Worm (Caenorhabditis elegans) whole organism, L4 larva: ENCODE measurements around the gene C44C10.3.
A peak's percentile ranks its signal among the peaks of the same experiment; 100 is the strongest.

Experiments used
- F10B5.3 ChIP-seq: sonication (generic microtip); optimal IDR thresholded peaks from 2 replicates; lab custom pipeline; 2016; ENCODE audit warnings: mild to moderate bottlenecking, missing genetic modification characterization, missing compliant biosample characterization
- F26F4.8 ChIP-seq: fragments of 200-800 bp; sonication (Bioruptor generic); conservative IDR thresholded peaks from 2 replicates; pipeline ENCODE4 v1.3.6; 2022; ENCODE audit warnings: missing genetic modification characterization, missing compliant biosample characterization
- F49E8.2 ChIP-seq: sonication (generic microtip); optimal IDR thresholded peaks from 2 replicates; lab custom pipeline; 2016; ENCODE audit warnings: missing compliant biosample characterization, mild to moderate bottlenecking, missing genetic modification characterization, borderline replicate concordance
- R02D3.7 ChIP-seq: fragments of 150-350 bp; sonication (generic microtip); optimal IDR thresholded peaks from 3 replicates; lab custom pipeline; 2014; ENCODE audit warnings: missing biosample characterization, missing genetic modification characterization
- T20F7.1 ChIP-seq: fragments of 200-800 bp; sonication (Bioruptor generic); optimal IDR thresholded peaks from 2 replicates; lab custom pipeline; 2018; ENCODE audit warnings: mild to moderate bottlenecking, missing genetic modification characterization, missing compliant biosample characterization
- T26A8.4 ChIP-seq: fragments of 200-800 bp; sonication (Bioruptor generic); IDR thresholded peaks from 2 replicates; pipeline ENCODE4 v1.3.6; 2022; ENCODE audit warnings: missing genetic modification characterization, missing compliant biosample characterization
- Y105C5A.15 ChIP-seq: fragments of 200-800 bp; sonication (Bioruptor generic); IDR thresholded peaks from 2 replicates; pipeline ENCODE4 v1.3.6; 2022; ENCODE audit warnings: missing genetic modification characterization, missing compliant biosample characterization
- Y5F2A.4 ChIP-seq: fragments of 200-800 bp; sonication (Bioruptor generic); optimal IDR thresholded peaks from 2 replicates; lab custom pipeline; 2018; ENCODE audit warnings: mild to moderate bottlenecking, missing genetic modification characterization, missing compliant biosample characterization
- Y75B8A.6 ChIP-seq: fragments of 200-800 bp; sonication (Bioruptor generic); IDR thresholded peaks from 2 replicates; pipeline ENCODE4 v1.3.6; 2022; ENCODE audit warnings: missing genetic modification reagents, missing genetic modification characterization, missing compliant biosample characterization
- arid-1 ChIP-seq: fragments of 200-800 bp; sonication (Bioruptor generic); conservative IDR thresholded peaks from 2 replicates; pipeline ENCODE4 v1.3.6; 2022; ENCODE audit warnings: missing genetic modification reagents, missing genetic modification characterization, missing compliant biosample characterization
- ceh-20 ChIP-seq: fragments of 200-800 bp; sonication (Bioruptor generic); IDR thresholded peaks from 2 replicates; pipeline ENCODE4 v1.3.6; 2022; ENCODE audit warnings: missing genetic modification reagents, missing genetic modification characterization, missing compliant biosample characterization
- ceh-32 ChIP-seq: sonication (generic microtip); optimal IDR thresholded peaks from 2 replicates; lab custom pipeline; 2016; ENCODE audit warnings: mild to moderate bottlenecking, missing genetic modification characterization, missing compliant biosample characterization; ENCODE audit not compliant: poor library complexity
- ceh-44 ChIP-seq: fragments of 200-800 bp; sonication (Bioruptor generic); IDR thresholded peaks from 2 replicates; pipeline ENCODE4 v1.3.6; 2022; ENCODE audit warnings: missing genetic modification reagents, missing genetic modification characterization, missing compliant biosample characterization
- cey-2 ChIP-seq: sonication (generic microtip); optimal IDR thresholded peaks from 3 replicates; lab custom pipeline; 2017; ENCODE audit warnings: missing genetic modification characterization, mild to moderate bottlenecking, missing compliant biosample characterization, antibody characterized with exemption, borderline replicate concordance; ENCODE audit not compliant: insufficient read depth
- ctbp-1 ChIP-seq: fragments of 200-800 bp; sonication (Bioruptor generic); IDR thresholded peaks from 2 replicates; pipeline ENCODE4 v1.3.6; 2022; ENCODE audit warnings: missing genetic modification reagents, missing genetic modification characterization, missing compliant biosample characterization
- daf-16 ChIP-seq, 3 experiments: sonication (generic microtip); optimal IDR thresholded peaks; 2 replicates each; lab custom pipeline; 2016 to 2017; ENCODE audit warnings: missing genetic modification characterization in 3 of 3, missing genetic modification reagents in 3 of 3, mild to moderate bottlenecking in 2 of 3, missing compliant biosample characterization in 2 of 3, missing biosample characterization in 1 of 3, moderate library complexity in 1 of 3
- daf-8 ChIP-seq: fragments of 200-800 bp; sonication (Bioruptor generic); IDR thresholded peaks from 2 replicates; pipeline ENCODE4 v1.3.6; 2022; ENCODE audit warnings: missing genetic modification characterization, missing compliant biosample characterization
- dmd-6 ChIP-seq: fragments of 200-800 bp; sonication (Bioruptor generic); IDR thresholded peaks from 2 replicates; pipeline ENCODE4 v1.3.6; 2022; ENCODE audit warnings: missing genetic modification reagents, missing genetic modification characterization, missing compliant biosample characterization
- dmd-9 ChIP-seq: fragments of 200-800 bp; sonication (Bioruptor generic); IDR thresholded peaks from 2 replicates; pipeline ENCODE4 v1.3.6; 2022; ENCODE audit warnings: missing genetic modification reagents, missing genetic modification characterization, missing compliant biosample characterization
- dve-1 ChIP-seq: sonication (generic microtip); optimal IDR thresholded peaks from 2 replicates; lab custom pipeline; 2017; ENCODE audit warnings: antibody characterized with exemption, mild to moderate bottlenecking, missing genetic modification characterization, missing compliant biosample characterization; ENCODE audit not compliant: insufficient read depth
- fos-1 ChIP-seq: fragments of 150-350 bp; optimal IDR thresholded peaks from 2 replicates; lab custom pipeline; 2014; ENCODE audit warnings: missing biosample characterization, missing genetic modification characterization
- hif-1 ChIP-seq, 2 experiments: sonication (generic microtip); optimal IDR thresholded peaks; 2 replicates each; lab custom pipeline; 2016 to 2017; ENCODE audit warnings: missing compliant biosample characterization in 2 of 2, missing genetic modification characterization in 2 of 2, missing genetic modification reagents in 2 of 2, missing genotype in 2 of 2, mild to moderate bottlenecking in 1 of 2
- hlh-11 ChIP-seq: fragments of 200-800 bp; sonication (Bioruptor generic); optimal IDR thresholded peaks from 2 replicates; lab custom pipeline; 2018; ENCODE audit warnings: mild to moderate bottlenecking, missing genetic modification characterization, missing compliant biosample characterization
- hlh-30 ChIP-seq: sonication (generic microtip); optimal IDR thresholded peaks from 2 replicates; lab custom pipeline; 2017; ENCODE audit warnings: antibody characterized with exemption, mild to moderate bottlenecking, missing genetic modification characterization, missing compliant biosample characterization; ENCODE audit not compliant: insufficient read depth
- hmg-1.1 ChIP-seq: fragments of 200-800 bp; sonication (Bioruptor generic); IDR thresholded peaks from 2 replicates; pipeline ENCODE4 v1.3.6; 2022; ENCODE audit warnings: missing genetic modification reagents, missing genetic modification characterization, missing compliant biosample characterization
- lin-1 ChIP-seq: fragments of 200-800 bp; sonication (Bioruptor generic); IDR thresholded peaks from 2 replicates; pipeline ENCODE4 v1.3.6; 2022; ENCODE audit warnings: missing genetic modification reagents, missing genetic modification characterization, missing compliant biosample characterization
- lin-38 ChIP-seq: fragments of 200-800 bp; sonication (Bioruptor generic); IDR thresholded peaks from 2 replicates; pipeline ENCODE4 v1.3.6; 2022; ENCODE audit warnings: missing genetic modification reagents, missing genetic modification characterization, missing compliant biosample characterization
- madf-9 ChIP-seq: fragments of 200-800 bp; sonication (Bioruptor generic); conservative IDR thresholded peaks from 2 replicates; pipeline ENCODE4 v1.3.6; 2022; ENCODE audit warnings: missing genetic modification reagents, missing genetic modification characterization, missing compliant biosample characterization
- mdl-1 ChIP-seq, 2 experiments: fragments of 150-350 bp in 1 of 2; sonication (generic microtip) in 1 of 2; optimal IDR thresholded peaks; 2 replicates each; lab custom pipeline; 2014 to 2017; ENCODE audit warnings: missing biosample characterization in 2 of 2, missing genetic modification characterization in 2 of 2
- mxl-3 ChIP-seq: fragments of 200-800 bp; sonication (Bioruptor generic); optimal IDR thresholded peaks from 2 replicates; lab custom pipeline; 2018; ENCODE audit warnings: mild to moderate bottlenecking, missing genetic modification characterization, missing compliant biosample characterization
- nhr-102 ChIP-seq: sonication (generic microtip); optimal IDR thresholded peaks from 2 replicates; lab custom pipeline; 2016; ENCODE audit warnings: mild to moderate bottlenecking, missing genetic modification characterization, moderate library complexity, missing compliant biosample characterization
- nhr-11 ChIP-seq: fragments of 150-350 bp; optimal IDR thresholded peaks from 2 replicates; lab custom pipeline; 2014; ENCODE audit warnings: missing biosample characterization, missing genetic modification characterization
- nhr-111 ChIP-seq: fragments of 200-800 bp; sonication (Bioruptor generic); optimal IDR thresholded peaks from 2 replicates; lab custom pipeline; 2018; ENCODE audit warnings: mild to moderate bottlenecking, missing genetic modification characterization, missing compliant biosample characterization
- nhr-28 ChIP-seq: fragments of 150-350 bp; optimal IDR thresholded peaks from 2 replicates; lab custom pipeline; 2014; ENCODE audit warnings: missing biosample characterization, missing genetic modification characterization
- nhr-48 ChIP-seq: sonication (generic microtip); optimal IDR thresholded peaks from 2 replicates; lab custom pipeline; 2016; ENCODE audit warnings: mild to moderate bottlenecking, missing genetic modification characterization, missing compliant biosample characterization
- nhr-77 ChIP-seq: fragments of 150-350 bp; optimal IDR thresholded peaks from 2 replicates; lab custom pipeline; 2014; ENCODE audit warnings: missing biosample characterization, missing genetic modification characterization
- pqm-1 ChIP-seq: sonication (generic microtip); optimal IDR thresholded peaks from 2 replicates; lab custom pipeline; 2017; ENCODE audit warnings: missing biosample characterization, missing genetic modification characterization
- set-16 ChIP-seq: fragments of 200-800 bp; sonication (Bioruptor generic); IDR thresholded peaks from 2 replicates; pipeline ENCODE4 v1.3.6; 2022; ENCODE audit warnings: missing genetic modification reagents, missing genetic modification characterization, missing compliant biosample characterization
- snpc-4 ChIP-seq: fragments of 150-350 bp; optimal IDR thresholded peaks from 2 replicates; lab custom pipeline; 2014; ENCODE audit warnings: missing biosample characterization, missing genetic modification characterization
- spr-1 ChIP-seq: sonication (generic microtip); optimal IDR thresholded peaks from 2 replicates; lab custom pipeline; 2016; ENCODE audit warnings: mild to moderate bottlenecking, missing genetic modification characterization, missing compliant biosample characterization
- tra-1 ChIP-seq: fragments of 200-800 bp; sonication (Bioruptor generic); IDR thresholded peaks from 2 replicates; pipeline ENCODE4 v1.3.6; 2022; ENCODE audit warnings: missing genetic modification reagents, missing genetic modification characterization, missing compliant biosample characterization
- unc-62 ChIP-seq, 3 experiments: fragments of 150-350 bp in 1 of 3; sonication (generic microtip); optimal IDR thresholded peaks in 2 of 3; peaks in 1 of 3; 1 replicate in 1 of 3; 2 replicates in 2 of 3; lab custom pipeline; 2014 to 2017; ENCODE audit warnings: missing biosample characterization in 3 of 3, missing genetic modification characterization in 3 of 3, missing genetic modification reagents in 3 of 3, missing genotype in 1 of 3
- vab-7 ChIP-seq: fragments of 200-800 bp; sonication (Bioruptor generic); IDR thresholded peaks from 2 replicates; pipeline ENCODE4 v1.3.6; 2022; ENCODE audit warnings: missing genetic modification reagents, missing genetic modification characterization, missing compliant biosample characterization
- zfp-3 ChIP-seq: fragments of 200-800 bp; sonication (Bioruptor generic); conservative IDR thresholded peaks from 2 replicates; pipeline ENCODE4 v1.3.6; 2022; ENCODE audit warnings: missing genetic modification reagents, missing genetic modification characterization, missing compliant biosample characterization
- zip-11 ChIP-seq: fragments of 200-800 bp; sonication (Bioruptor generic); IDR thresholded peaks from 2 replicates; pipeline ENCODE4 v1.3.6; 2022; ENCODE audit warnings: missing genetic modification characterization, missing compliant biosample characterization
- ztf-11 ChIP-seq: fragments of 150-350 bp; optimal IDR thresholded peaks from 2 replicates; lab custom pipeline; 2014; ENCODE audit warnings: missing biosample characterization, missing genetic modification characterization
- ztf-7 ChIP-seq: fragments of 150-350 bp; optimal IDR thresholded peaks from 2 replicates; lab custom pipeline; 2014; ENCODE audit warnings: missing biosample characterization, missing genetic modification characterization

The C44C10.3 gene

ce11 chrX:11737053-11737452 lies 34.7 kb downstream of the C44C10.3 start, which contains the start of gene D1053.3:
Gene D1053.3, minus strand, starts transcription at chrX:11737153.
- TF ChIP-seq arid-1 (no peak), Y105C5A.15 (GFP tag; lab: Robert Waterston, UW) (no peak), nhr-28 (tag; lab: Kevin White, UChicago) (no peak), cey-2 (no peak), nhr-111 (no peak), F10B5.3 (tag; lab: Kevin White, UChicago) (no peak)

ce11 chrX:11738602-11739100 lies 36.3 kb downstream of the C44C10.3 start, which contains the start of gene nspa-9:
Gene nspa-9, plus strand, starts transcription at chrX:11739050.
- TF ChIP-seq F10B5.3 (tag; lab: Kevin White, UChicago) (no peak), unc-62 (GFP tag; optimal IDR thresholded peaks at IDR 0.05 in 1 of 2; lab: Kevin White, UChicago) (peak in 1 of 2 experiments; percentile 81), unc-62 (tag; optimal IDR thresholded peaks at IDR 0.05; lab: Kevin White, UChicago) (no peak), madf-9 (GFP tag; lab: Robert Waterston, UW) (no peak), dmd-9 (GFP tag; lab: Robert Waterston, UW) (no peak), Y75B8A.6 (no peak), T26A8.4 (GFP tag; lab: Robert Waterston, UW) (no peak), nhr-28 (tag; lab: Kevin White, UChicago) (peak; percentile 80), pqm-1 (tag; lab: Kevin White, UChicago) (peak; percentile 62), zfp-3 (GFP tag; lab: Robert Waterston, UW) (no peak), daf-16 (GFP tag; optimal IDR thresholded peaks at IDR 0.05; lab: Kevin White, UChicago) (no peak), daf-16 (tag; optimal IDR thresholded peaks at IDR 0.05; lab: Kevin White, UChicago) (peak; percentile 91), ceh-44 (no peak), F49E8.2 (tag; lab: Kevin White, UChicago) (no peak), ctbp-1 (GFP tag; lab: Robert Waterston, UW) (no peak), mxl-3 (GFP tag; lab: Kevin White, UChicago) (peak; percentile 39), dve-1 (tag; lab: Kevin White, UChicago) (peak; percentile 86), dmd-6 (GFP tag; lab: Robert Waterston, UW) (peak; percentile 95), snpc-4 (tag; lab: Kevin White, UChicago) (no peak), ceh-32 (tag; lab: Kevin White, UChicago) (no peak), ceh-20 (no peak), nhr-11 (tag; lab: Kevin White, UChicago) (no peak), hlh-11 (tag; lab: Kevin White, UChicago) (peak; percentile 83), nhr-77 (tag; lab: Kevin White, UChicago) (peak; percentile 82), spr-1 (tag; lab: Kevin White, UChicago) (no peak), vab-7 (no peak), nhr-102 (tag; lab: Kevin White, UChicago) (no peak), hmg-1.1 (GFP tag; lab: Robert Waterston, UW) (no peak), Y5F2A.4 (GFP tag; lab: Kevin White, UChicago) (no peak), nhr-111 (no peak), lin-1 (GFP tag; lab: Robert Waterston, UW) (0 out of 2 replicates have a peak, but pooled peaks have one; percentile 19), ztf-7 (tag; lab: Kevin White, UChicago) (no peak), fos-1 (tag; lab: Kevin White, UChicago) (no peak), F26F4.8 (GFP tag; lab: Robert Waterston, UW) (no peak), nhr-48 (peak; percentile 40), hlh-30 (tag; lab: Kevin White, UChicago) (peak; percentile 77), mdl-1 (tag; optimal IDR thresholded peaks at IDR 0.05; lab: Kevin White, UChicago) (peak; percentile 15 to 87), tra-1 (GFP tag; lab: Robert Waterston, UW) (no peak), T20F7.1 (GFP tag; lab: Kevin White, UChicago) (peak; percentile 5), R02D3.7 (tag; lab: Kevin White, UChicago) (no peak), daf-8 (GFP tag; lab: Robert Waterston, UW) (no peak), ztf-11 (tag; lab: Kevin White, UChicago) (no peak), lin-38 (GFP tag; lab: Robert Waterston, UW) (no peak), hif-1 (tag; optimal IDR thresholded peaks at IDR 0.05; lab: Kevin White, UChicago) (no peak), set-16 (GFP tag; lab: Robert Waterston, UW) (no peak), zip-11 (no peak)
